Worm (Caenorhabditis elegans): ENCODE measurements around the gene R13A1.10.

Gene R13A1.10

ce11 chrIV:7230198-7230597, 3.2 kb upstream of the R13A1.10 start, which contains the start of gene cap-1:
cap-1 (minus strand) TSS chrIV:7230223.
- no peak for TF ChIP-seq F49E8.2 (tag; optimal IDR thresholded peaks at IDR 0.05; ENCODE audit: borderline replicate concordance)
- no peak for TF ChIP-seq php-3 (GFP tag; IDR thresholded peaks at IDR 0.05)
- TF ChIP-seq skn-1 (tag; optimal IDR thresholded peaks at IDR 0.05) = no peak
- peak; percentile 17 for TF ChIP-seq fkh-10 (GFP tag; optimal IDR thresholded peaks at IDR 0.05)
- TF ChIP-seq gei-8 (GFP tag; optimal IDR thresholded peaks at IDR 0.05) = no peak
- TF ChIP-seq mdt-29 (GFP tag; IDR thresholded peaks at IDR 0.05) = no peak
- TF ChIP-seq D1046.2 (GFP tag; IDR thresholded peaks at IDR 0.05) = no peak
- no peak for TF ChIP-seq F10B5.3 (tag; optimal IDR thresholded peaks at IDR 0.05)
- TF ChIP-seq arid-1 (GFP tag; conservative IDR thresholded peaks at IDR 0.05) = no peak
- TF ChIP-seq Y48G9A.11 (GFP tag; IDR thresholded peaks at IDR 0.05) = no peak
- peak; percentile 72 for TF ChIP-seq nhr-28 (tag; optimal IDR thresholded peaks at IDR 0.05)
- no peak for TF ChIP-seq nhr-48 (tag; optimal IDR thresholded peaks at IDR 0.05)
- TF ChIP-seq snpc-1.2 (GFP tag; IDR thresholded peaks at IDR 0.05) = no peak
- TF ChIP-seq zfp-2 (tag; optimal IDR thresholded peaks at IDR 0.05) = no peak
- peak; percentile 67 for TF ChIP-seq lin-13 (GFP tag; optimal IDR thresholded peaks at IDR 0.05)
- no peak for TF ChIP-seq ceh-62 (tag; optimal IDR thresholded peaks at IDR 0.05)
- no peak for TF ChIP-seq daf-19 (GFP tag; conservative IDR thresholded peaks at IDR 0.05)
- TF ChIP-seq pqm-1 (tag; optimal IDR thresholded peaks at IDR 0.05) = peak; percentile 37
- TF ChIP-seq rbr-2 (tag; optimal IDR thresholded peaks at IDR 0.05) = peak; percentile 63
- no peak for TF ChIP-seq ces-1 (GFP tag; optimal IDR thresholded peaks at IDR 0.05)
- no peak for TF ChIP-seq lim-7 (GFP tag; IDR thresholded peaks at IDR 0.05)
- TF ChIP-seq nhr-102 (tag; optimal IDR thresholded peaks at IDR 0.05) = no peak
- peak; percentile 47 for TF ChIP-seq T20F7.1 (GFP tag; optimal IDR thresholded peaks at IDR 0.05)
- no peak for TF ChIP-seq dmd-9 (GFP tag; IDR thresholded peaks at IDR 0.05)
- TF ChIP-seq F44E2.7 (GFP tag; IDR thresholded peaks at IDR 0.05) = no peak
- TF ChIP-seq pha-4 (GFP tag; IDR thresholded peaks at IDR 0.05) = no peak
- TF ChIP-seq pha-4 (tag; optimal IDR thresholded peaks at IDR 0.05) = peak; percentile 94
- TF ChIP-seq lin-15B (tag; optimal IDR thresholded peaks at IDR 0.05) = peak; percentile 17
- no peak for TF ChIP-seq nhr-11 (tag; optimal IDR thresholded peaks at IDR 0.05)
- no peak for TF ChIP-seq nhr-41 (GFP tag; IDR thresholded peaks at IDR 0.05)
- TF ChIP-seq dmd-8 (GFP tag; IDR thresholded peaks at IDR 0.05) = no peak
- no peak for TF ChIP-seq tra-1 (GFP tag; IDR thresholded peaks at IDR 0.05)
- TF ChIP-seq daf-8 (GFP tag; IDR thresholded peaks at IDR 0.05) = no peak
- no peak for TF ChIP-seq zip-11 (GFP tag; IDR thresholded peaks at IDR 0.05)
- no peak for TF ChIP-seq ztf-11 (tag; optimal IDR thresholded peaks at IDR 0.05)
- TF ChIP-seq vab-7 (GFP tag; IDR thresholded peaks at IDR 0.05) = no peak
- TF ChIP-seq hif-1 (tag; optimal IDR thresholded peaks at IDR 0.05) = peak in 1 of 2 experiments; percentile 60
- TF ChIP-seq nhr-237 (tag; optimal IDR thresholded peaks at IDR 0.05) = no peak
- TF ChIP-seq snpc-4 (tag; optimal IDR thresholded peaks at IDR 0.05) = no peak
- TF ChIP-seq ctbp-1 (GFP tag; IDR thresholded peaks at IDR 0.05) = no peak
- TF ChIP-seq aha-1 (tag) = no peak
- TF ChIP-seq lir-3 (tag; optimal IDR thresholded peaks at IDR 0.05) = no peak
- TF ChIP-seq hmg-1.1 (GFP tag; IDR thresholded peaks at IDR 0.05) = no peak
- TF ChIP-seq ZK337.2 (GFP tag; IDR thresholded peaks at IDR 0.05) = no peak
- TF ChIP-seq jun-1 (tag; optimal IDR thresholded peaks at IDR 0.05) = no peak
- no peak for TF ChIP-seq Y5F2A.4 (GFP tag; optimal IDR thresholded peaks at IDR 0.05)
- no peak for TF ChIP-seq madf-9 (GFP tag; conservative IDR thresholded peaks at IDR 0.05)
- TF ChIP-seq cey-2 (tag; optimal IDR thresholded peaks at IDR 0.05; ENCODE audit: borderline replicate concordance, insufficient read depth) = no peak
- peak in 1 of 2 experiments; percentile 85 for TF ChIP-seq lsy-2 (tag; optimal IDR thresholded peaks at IDR 0.05)
- no peak for TF ChIP-seq ZK546.5 (tag; optimal IDR thresholded peaks at IDR 0.05)
- TF ChIP-seq sdz-12 (GFP tag; optimal IDR thresholded peaks at IDR 0.05) = no peak
- no peak for TF ChIP-seq nhr-42 (GFP tag; IDR thresholded peaks at IDR 0.05)
- TF ChIP-seq madf-5 (GFP tag; IDR thresholded peaks at IDR 0.05) = no peak
